Worm (Caenorhabditis elegans) whole organism, L2 larva: ENCODE data around the gene C50E3.15.

ENCODE experiments used
- alr-1 ChIP-seq: fragments of 150-350 bp; optimal IDR thresholded peaks from 2 replicates; lab custom pipeline; 2014; ENCODE audit warnings: missing biosample characterization, missing genetic modification characterization
- blmp-1 ChIP-seq: sonication (generic microtip); optimal IDR thresholded peaks from 2 replicates; lab custom pipeline; 2017; ENCODE audit warnings: missing genetic modification characterization, mild to moderate bottlenecking, missing compliant biosample characterization, antibody characterized with exemption, moderate library complexity; ENCODE audit not compliant: insufficient read depth
- lin-11 ChIP-seq: fragments of 150-350 bp; sonication (generic microtip); optimal IDR thresholded peaks from 2 replicates; lab custom pipeline; 2014; ENCODE audit warnings: missing biosample characterization, missing genetic modification characterization, inconsistent platforms, mixed read lengths
- mab-5 ChIP-seq: fragments of 150-350 bp; optimal IDR thresholded peaks from 2 replicates; lab custom pipeline; 2014; ENCODE audit warnings: missing biosample characterization, missing genetic modification characterization
- snpc-4 ChIP-seq: fragments of 150-350 bp; optimal IDR thresholded peaks from 2 replicates; lab custom pipeline; 2014; ENCODE audit warnings: missing biosample characterization, missing genetic modification characterization
- zag-1 ChIP-seq: fragments of 150-350 bp; optimal IDR thresholded peaks from 2 replicates; lab custom pipeline; 2014; ENCODE audit warnings: missing biosample characterization, missing genetic modification characterization
- ztf-11 ChIP-seq: sonication (generic microtip); optimal IDR thresholded peaks from 2 replicates; lab custom pipeline; 2017; ENCODE audit warnings: missing biosample characterization, missing genetic modification characterization

DNA sequence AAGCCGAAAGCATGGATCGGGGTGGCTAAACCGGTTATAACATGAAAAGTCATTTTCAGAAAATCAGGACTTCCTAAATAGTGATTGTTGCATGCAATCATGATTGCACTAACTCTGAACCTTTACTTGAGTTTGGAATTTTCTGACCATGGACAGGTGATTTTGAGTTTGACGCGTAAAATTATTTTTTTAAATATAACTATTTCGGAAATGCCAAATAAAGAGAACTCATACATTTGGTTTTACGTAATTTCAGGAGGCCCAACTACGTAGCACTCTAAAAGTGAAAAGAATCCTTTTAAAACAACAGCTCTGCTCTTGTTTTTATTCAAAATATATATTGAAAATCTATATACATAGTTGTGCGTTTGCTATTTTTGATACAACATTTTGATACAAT, 33.5 kb downstream of the C50E3.15 start, which contains the start of gene srh-234:
- no peak for TF ChIP-seq zag-1 (tag; lab: Kevin White, UChicago)
- TF ChIP-seq lin-11 (tag; lab: Kevin White, UChicago): no peak
- TF ChIP-seq blmp-1 (tag; lab: Kevin White, UChicago): no peak
- TF ChIP-seq mab-5 (tag; lab: Kevin White, UChicago): no peak
- no peak for TF ChIP-seq snpc-4 (tag; lab: Kevin White, UChicago)
- no peak for TF ChIP-seq alr-1 (tag; lab: Kevin White, UChicago)
- no peak for TF ChIP-seq ztf-11
